Worm (Caenorhabditis elegans) whole organism, L1 larva: ENCODE measurements around the gene Y4C6B.7.

Experiments used
- C04F5.9 ChIP-seq: sonication (generic microtip); optimal IDR thresholded peaks from 2 replicates; lab custom pipeline; 2016; ENCODE audit warnings: missing genetic modification characterization, missing compliant biosample characterization
- C16A3.4 ChIP-seq: fragments of 150-350 bp; optimal IDR thresholded peaks from 2 replicates; lab custom pipeline; 2014; ENCODE audit warnings: missing biosample characterization, missing genetic modification characterization
- Y116A8C.19 ChIP-seq: sonication (generic microtip); optimal IDR thresholded peaks from 2 replicates; lab custom pipeline; 2016; ENCODE audit warnings: missing compliant biosample characterization, missing genetic modification characterization, borderline replicate concordance
- aha-1 ChIP-seq: fragments of 150-350 bp; optimal IDR thresholded peaks from 2 replicates; lab custom pipeline; 2014; ENCODE audit warnings: missing biosample characterization, missing genetic modification characterization
- alr-1 ChIP-seq: fragments of 200-800 bp; sonication (Bioruptor generic); optimal IDR thresholded peaks from 2 replicates; lab custom pipeline; 2018; ENCODE audit warnings: borderline replicate concordance, mild to moderate bottlenecking, missing genetic modification characterization, missing compliant biosample characterization
- aly-2 ChIP-seq: fragments of 150-350 bp; optimal IDR thresholded peaks from 2 replicates; lab custom pipeline; 2014; ENCODE audit warnings: missing biosample characterization, missing genetic modification characterization
- ama-1 ChIP-seq: fragments of 150-350 bp; optimal IDR thresholded peaks from 2 replicates; lab custom pipeline; 2014
- blmp-1 ChIP-seq: fragments of 150-350 bp; optimal IDR thresholded peaks from 2 replicates; lab custom pipeline; 2014; ENCODE audit warnings: missing biosample characterization, missing genetic modification characterization
- ceh-8 ChIP-seq: fragments of 200-800 bp; sonication (Bioruptor generic); optimal IDR thresholded peaks from 2 replicates; lab custom pipeline; 2018; ENCODE audit warnings: mild to moderate bottlenecking, missing genetic modification characterization, moderate library complexity, missing compliant biosample characterization
- ceh-82 ChIP-seq, 3 experiments: fragments of 150-350 bp in 1 of 3; sonication (generic microtip) in 2 of 3; optimal IDR thresholded peaks; 2 replicates each; lab custom pipeline; 2014 to 2017; ENCODE audit warnings: missing biosample characterization in 3 of 3, missing genetic modification characterization in 3 of 3
- ceh-88 ChIP-seq: fragments of 200-800 bp; sonication (Bioruptor generic); IDR thresholded peaks from 2 replicates; pipeline ENCODE4 v1.3.6; 2022; ENCODE audit warnings: missing genetic modification characterization, missing compliant biosample characterization
- ceh-90 ChIP-seq: sonication (generic microtip); optimal IDR thresholded peaks from 2 replicates; lab custom pipeline; 2016; ENCODE audit warnings: missing genetic modification characterization, missing compliant biosample characterization
- dpl-1 ChIP-seq, 3 experiments: fragments of 150-350 bp in 2 of 3; sonication (generic microtip) in 1 of 3; optimal IDR thresholded peaks; 2 replicates each; lab custom pipeline; 2014 to 2017; ENCODE audit warnings: missing biosample characterization in 3 of 3, missing genetic modification characterization in 3 of 3, missing genetic modification reagents in 3 of 3
- efl-1 ChIP-seq, 4 experiments: fragments of 150-350 bp; optimal IDR thresholded peaks in 3 of 4; peaks in 1 of 4; 1 replicate in 1 of 4; 2 replicates in 3 of 4; lab custom pipeline; 2014; ENCODE audit warnings: missing biosample characterization in 2 of 4, missing genetic modification characterization in 2 of 4, missing genetic modification reagents in 2 of 4
- efl-3 ChIP-seq: fragments of 200-800 bp; sonication (Bioruptor generic); optimal IDR thresholded peaks from 2 replicates; lab custom pipeline; 2018; ENCODE audit warnings: mild to moderate bottlenecking, missing genetic modification characterization, missing compliant biosample characterization
- egl-13 ChIP-seq: sonication (generic microtip); optimal IDR thresholded peaks from 2 replicates; lab custom pipeline; 2016; ENCODE audit warnings: missing genotype, missing genetic modification reagents, missing genetic modification characterization, missing compliant biosample characterization
- egl-27 ChIP-seq, 2 experiments: fragments of 150-350 bp in 1 of 2; sonication (generic microtip); optimal IDR thresholded peaks; 3 replicates each; lab custom pipeline; 2017 to 2018; ENCODE audit warnings: missing biosample characterization in 2 of 2, missing genetic modification characterization in 2 of 2, missing genetic modification reagents in 2 of 2
- elt-2 ChIP-seq: sonication (generic microtip); optimal IDR thresholded peaks from 2 replicates; lab custom pipeline; 2016; ENCODE audit warnings: missing genetic modification characterization, mild to moderate bottlenecking, inconsistent platforms, missing compliant biosample characterization, missing genetic modification reagents
- elt-3 ChIP-seq, 6 experiments: fragments of 150-350 bp in 1 of 6; sonication (generic microtip); optimal IDR thresholded peaks; 2 replicates each; lab custom pipeline; 2017 to 2018; ENCODE audit warnings: missing biosample characterization in 6 of 6, missing genetic modification characterization in 6 of 6, inconsistent platforms in 1 of 6
- ets-5 ChIP-seq: fragments of 200-800 bp; sonication (Bioruptor generic); IDR thresholded peaks from 2 replicates; pipeline ENCODE4 v1.3.6; 2022; ENCODE audit warnings: missing genetic modification characterization, missing compliant biosample characterization
- fkh-4 ChIP-seq: sonication (generic microtip); optimal IDR thresholded peaks from 2 replicates; lab custom pipeline; 2016; ENCODE audit warnings: missing compliant biosample characterization, missing genetic modification characterization, borderline replicate concordance
- fkh-8 ChIP-seq: sonication (generic microtip); optimal IDR thresholded peaks from 2 replicates; lab custom pipeline; 2016; ENCODE audit warnings: mild to moderate bottlenecking, missing genetic modification characterization, missing compliant biosample characterization
- grh-1 ChIP-seq: fragments of 200-800 bp; sonication (Bioruptor generic); IDR thresholded peaks from 2 replicates; pipeline ENCODE4 v1.3.6; 2022; ENCODE audit warnings: missing genetic modification reagents, missing genetic modification characterization, missing compliant biosample characterization
- hlh-17 ChIP-seq: fragments of 200-800 bp; sonication (Bioruptor generic); optimal IDR thresholded peaks from 2 replicates; lab custom pipeline; 2018; ENCODE audit warnings: missing genetic modification characterization, mild to moderate bottlenecking, missing compliant biosample characterization, moderate library complexity, borderline replicate concordance
- jun-1 ChIP-seq: fragments of 150-350 bp; optimal IDR thresholded peaks from 2 replicates; lab custom pipeline; 2014; ENCODE audit warnings: missing biosample characterization, missing genetic modification reagents, missing genetic modification characterization
- lin-14 ChIP-seq: fragments of 200-800 bp; sonication (Bioruptor generic); optimal IDR thresholded peaks from 2 replicates; lab custom pipeline; 2018; ENCODE audit warnings: mild to moderate bottlenecking, missing genetic modification characterization, moderate library complexity, missing compliant biosample characterization
- lin-15B ChIP-seq: fragments of 150-350 bp; sonication (generic microtip); optimal IDR thresholded peaks from 3 replicates; lab custom pipeline; 2014; ENCODE audit warnings: missing biosample characterization, missing genetic modification characterization
- lin-35 ChIP-seq, 2 experiments: fragments of 150-350 bp; optimal IDR thresholded peaks; 2 replicates each; lab custom pipeline; 2014; ENCODE audit warnings: missing biosample characterization in 2 of 2, missing genetic modification characterization in 2 of 2, missing genetic modification reagents in 2 of 2
- lir-3 ChIP-seq: sonication (generic microtip); optimal IDR thresholded peaks from 2 replicates; lab custom pipeline; 2016; ENCODE audit warnings: mild to moderate bottlenecking, missing genetic modification characterization, moderate library complexity, missing compliant biosample characterization; ENCODE audit not compliant: poor library complexity
- lsy-2 ChIP-seq, 2 experiments: fragments of 150-350 bp; optimal IDR thresholded peaks; 2 replicates each; lab custom pipeline; 2014; ENCODE audit warnings: missing biosample characterization in 2 of 2, missing genetic modification characterization in 2 of 2
- mef-2 ChIP-seq: fragments of 150-350 bp; optimal IDR thresholded peaks from 2 replicates; lab custom pipeline; 2014; ENCODE audit warnings: missing biosample characterization, missing genetic modification characterization
- nhr-12 ChIP-seq: sonication (generic microtip); optimal IDR thresholded peaks from 2 replicates; lab custom pipeline; 2017; ENCODE audit warnings: missing biosample characterization, missing genetic modification characterization
- nhr-19 ChIP-seq: fragments of 200-800 bp; sonication (Bioruptor generic); conservative IDR thresholded peaks from 2 replicates; pipeline ENCODE4 v1.3.6; 2022; ENCODE audit warnings: missing genetic modification characterization, missing compliant biosample characterization
- nhr-237 ChIP-seq: fragments of 150-350 bp; optimal IDR thresholded peaks from 2 replicates; lab custom pipeline; 2014; ENCODE audit warnings: missing biosample characterization, missing genetic modification characterization
- nhr-28 ChIP-seq: fragments of 150-350 bp; optimal IDR thresholded peaks from 2 replicates; lab custom pipeline; 2014; ENCODE audit warnings: missing biosample characterization, missing genetic modification characterization
- nhr-47 ChIP-seq: sonication (generic microtip); optimal IDR thresholded peaks from 2 replicates; lab custom pipeline; 2016; ENCODE audit warnings: mild to moderate bottlenecking, missing genetic modification characterization, moderate library complexity, missing compliant biosample characterization
- nhr-76 ChIP-seq: sonication (generic microtip); optimal IDR thresholded peaks from 2 replicates; lab custom pipeline; 2017; ENCODE audit warnings: missing biosample characterization, missing genetic modification characterization
- nhr-77 ChIP-seq: fragments of 150-350 bp; optimal IDR thresholded peaks from 2 replicates; lab custom pipeline; 2014; ENCODE audit warnings: missing biosample characterization, missing genetic modification characterization
- nhr-84 ChIP-seq: sonication (generic microtip); optimal IDR thresholded peaks from 2 replicates; lab custom pipeline; 2017; ENCODE audit warnings: missing biosample characterization, missing genetic modification characterization
- nhr-85 ChIP-seq: sonication (generic microtip); peaks from one replicate; lab custom pipeline; 2016; ENCODE audit warnings: missing genetic modification characterization, inconsistent platforms, missing compliant biosample characterization
- nhr-90 ChIP-seq: sonication (generic microtip); optimal IDR thresholded peaks from 2 replicates; lab custom pipeline; 2016; ENCODE audit warnings: mild to moderate bottlenecking, missing genetic modification characterization, missing compliant biosample characterization; ENCODE audit not compliant: poor library complexity
- pag-3 ChIP-seq: sonication (generic microtip); optimal IDR thresholded peaks from 2 replicates; lab custom pipeline; 2017; ENCODE audit warnings: missing genetic modification characterization, mild to moderate bottlenecking, missing compliant biosample characterization, antibody characterized with exemption, borderline replicate concordance; ENCODE audit not compliant: insufficient read depth
- rnt-1 ChIP-seq: sonication (generic microtip); optimal IDR thresholded peaks from 2 replicates; lab custom pipeline; 2016; ENCODE audit warnings: mild to moderate bottlenecking, missing genetic modification characterization, moderate library complexity, missing compliant biosample characterization
- skn-1 ChIP-seq: fragments of 150-350 bp; optimal IDR thresholded peaks from 2 replicates; lab custom pipeline; 2014; ENCODE audit warnings: missing biosample characterization, missing genetic modification characterization
- swsn-7 ChIP-seq: sonication (generic microtip); optimal IDR thresholded peaks from 2 replicates; lab custom pipeline; 2016; ENCODE audit warnings: missing genetic modification characterization, missing compliant biosample characterization
- unc-130 ChIP-seq: fragments of 150-350 bp; optimal IDR thresholded peaks from 2 replicates; lab custom pipeline; 2017; ENCODE audit warnings: missing biosample characterization, missing genetic modification characterization, inconsistent platforms
- unc-30 ChIP-seq: sonication (generic microtip); optimal IDR thresholded peaks from 2 replicates; lab custom pipeline; 2017; ENCODE audit warnings: missing biosample characterization, missing genetic modification characterization
- unc-62 ChIP-seq: fragments of 150-350 bp; optimal IDR thresholded peaks from 2 replicates; lab custom pipeline; 2014; ENCODE audit warnings: missing biosample characterization, missing genetic modification reagents, missing genetic modification characterization
- unc-86 ChIP-seq: sonication (generic microtip); optimal IDR thresholded peaks from 2 replicates; lab custom pipeline; 2016; ENCODE audit warnings: missing genetic modification characterization, missing compliant biosample characterization
- unc-98 ChIP-seq: fragments of 200-800 bp; sonication (Bioruptor generic); IDR thresholded peaks from 2 replicates; pipeline ENCODE4 v1.3.6; 2022; ENCODE audit warnings: missing genetic modification characterization, missing compliant biosample characterization
- vab-15 ChIP-seq: sonication (generic microtip); optimal IDR thresholded peaks from 2 replicates; lab custom pipeline; 2017; ENCODE audit warnings: missing genotype, mild to moderate bottlenecking, missing genetic modification characterization, missing compliant biosample characterization
- xbp-1 ChIP-seq: sonication (generic microtip); optimal IDR thresholded peaks from 2 replicates; lab custom pipeline; 2016; ENCODE audit warnings: missing genetic modification characterization, missing compliant biosample characterization

The Y4C6B.7 gene

ce11 chrIV:5317106-5317505, 36.2 kb downstream of the Y4C6B.7 start:
- peak; percentile 92 for TF ChIP-seq nhr-85 (tag; lab: Kevin White, UChicago)
- TF ChIP-seq lir-3 (tag; lab: Kevin White, UChicago): no peak
- TF ChIP-seq rnt-1 (tag; lab: Kevin White, UChicago): no peak
- TF ChIP-seq nhr-84: no peak
- TF ChIP-seq unc-130 (tag; lab: Kevin White, UChicago): no peak
- no peak for TF ChIP-seq egl-13 (tag; lab: Kevin White, UChicago)
- TF ChIP-seq swsn-7 (tag; lab: Kevin White, UChicago): peak; percentile 51
- no peak for TF ChIP-seq unc-98
- no peak for TF ChIP-seq Y116A8C.19 (tag; lab: Kevin White, UChicago)
- TF ChIP-seq nhr-19 (GFP tag; lab: Robert Waterston, UW): peak; percentile 81
- no peak for TF ChIP-seq unc-62 (GFP tag; lab: Kevin White, UChicago)
- TF ChIP-seq blmp-1 (tag; lab: Kevin White, UChicago): no peak
- peak; percentile 59 for TF ChIP-seq nhr-47 (tag; lab: Kevin White, UChicago)
- TF ChIP-seq vab-15 (tag; lab: Kevin White, UChicago): no peak
- no peak for TF ChIP-seq nhr-12 (tag; lab: Kevin White, UChicago)
- TF ChIP-seq fkh-4: no peak
- no peak for TF ChIP-seq dpl-1 (GFP tag; optimal IDR thresholded peaks at IDR 0.05; lab: Kevin White, UChicago)
- peak in 1 of 2 experiments; percentile 24 for TF ChIP-seq lsy-2 (tag; optimal IDR thresholded peaks at IDR 0.05; lab: Kevin White, UChicago)
- TF ChIP-seq efl-3 (GFP tag; lab: Kevin White, UChicago): no peak
- TF ChIP-seq jun-1 (tag; lab: Kevin White, UChicago): no peak
- no peak for TF ChIP-seq aha-1 (tag; lab: Kevin White, UChicago)
- TF ChIP-seq nhr-76 (tag; lab: Kevin White, UChicago): no peak
- TF ChIP-seq lin-15B (tag; lab: Kevin White, UChicago): no peak
- TF ChIP-seq nhr-77 (tag; lab: Kevin White, UChicago): no peak
- TF ChIP-seq ceh-82 (tag; optimal IDR thresholded peaks at IDR 0.05; lab: Kevin White, UChicago): no peak
- no peak for TF ChIP-seq hlh-17 (GFP tag; lab: Kevin White, UChicago)
- TF ChIP-seq fkh-8 (tag; lab: Kevin White, UChicago): no peak
- TF ChIP-seq ceh-8 (GFP tag; lab: Kevin White, UChicago): no peak
- peak; percentile 56 for TF ChIP-seq aly-2 (tag; lab: Kevin White, UChicago)
- TF ChIP-seq elt-2 (tag; lab: Kevin White, UChicago): peak; percentile 47
- no peak for TF ChIP-seq skn-1 (tag; lab: Kevin White, UChicago)
- peak; percentile 64; the same call in 1 of the 2 replicates for TF ChIP-seq grh-1 (GFP tag; lab: Robert Waterston, UW)
- peak in 1 of 2 experiments; percentile 44 for TF ChIP-seq lin-35 (GFP tag; optimal IDR thresholded peaks at IDR 0.05; lab: Kevin White, UChicago)
- no peak for TF ChIP-seq pag-3 (tag; lab: Kevin White, UChicago)
- peak; percentile 52 for TF ChIP-seq ama-1 (lab: Kevin White, UChicago)
- TF ChIP-seq unc-86 (tag; lab: Kevin White, UChicago): no peak
- TF ChIP-seq nhr-237 (tag; lab: Kevin White, UChicago): no peak
- no peak for TF ChIP-seq alr-1
- TF ChIP-seq ets-5 (GFP tag; lab: Robert Waterston, UW): no peak
- TF ChIP-seq elt-3 (tag; optimal IDR thresholded peaks at IDR 0.05; lab: Kevin White, UChicago): peak in 1 of 6 experiments; percentile 62
- no peak for TF ChIP-seq nhr-28 (tag; lab: Kevin White, UChicago)
- no peak for TF ChIP-seq egl-27 (tag; optimal IDR thresholded peaks at IDR 0.05; lab: Kevin White, UChicago)
- no peak for TF ChIP-seq C04F5.9 (tag; lab: Kevin White, UChicago)
- TF ChIP-seq mef-2 (tag; lab: Kevin White, UChicago): no peak
- no peak for TF ChIP-seq lin-14 (GFP tag; lab: Kevin White, UChicago)
- TF ChIP-seq xbp-1 (tag; lab: Kevin White, UChicago): no peak
- peak; percentile 5 to 30 for TF ChIP-seq efl-1 (optimal IDR thresholded peaks at IDR 0.05; lab: Kevin White, UChicago)
- TF ChIP-seq efl-1 (GFP tag; optimal IDR thresholded peaks at IDR 0.05 in 1 of 2; lab: Kevin White, UChicago): no peak
- peak; percentile 87 for TF ChIP-seq nhr-90 (tag; lab: Kevin White, UChicago)
- TF ChIP-seq unc-30: no peak
- TF ChIP-seq ceh-88: peak; percentile 52
- TF ChIP-seq C16A3.4 (tag; lab: Kevin White, UChicago): peak; percentile 1
- TF ChIP-seq ceh-90: no peak
